Fruit fly (Drosophila melanogaster): ENCODE measurements around the gene brwl.
A peak's percentile ranks its signal among the peaks of the same experiment; 100 is the strongest.

The brwl gene

dm6 chr2L:9526518-9526917, 42.2 kb upstream of the brwl start:
- TF ChIP-seq Ets98B (GFP tag; IDR thresholded peaks at IDR 0.05): no peak

dm6 chr2L:9528215-9528614, 40.5 kb upstream of the brwl start, which contains the start of gene CG31883:
Gene CG31883, plus strand, starts transcription at chr2L:9528515.
- TF ChIP-seq Ets98B (GFP tag; IDR thresholded peaks at IDR 0.05): no peak

- TF ChIP-seq Pif1A (GFP tag; optimal IDR thresholded peaks at IDR 0.05) (no peak), fd96Ca (GFP tag; IDR thresholded peaks at IDR 0.05) (0 out of 3 replicates have a peak, but pooled peaks have one; percentile 27), CG13204 (GFP tag; optimal IDR thresholded peaks at IDR 0.05) (no peak), CG14655 (GFP tag; optimal IDR thresholded peaks at IDR 0.05) (peak; percentile 34), CG8301 (tag; optimal IDR thresholded peaks at IDR 0.05) (peak; percentile 6)
Observed at dm6 chr2L:9529858-9530378, 38.8 kb upstream of the brwl start.

- TF ChIP-seq D1 (tag; optimal IDR thresholded peaks at IDR 0.05): peak; percentile 86
- no peak for TF ChIP-seq CG12605 (GFP tag; IDR thresholded peaks at IDR 0.05)
Observed at dm6 chr2L:9539988-9540573, 28.6 kb upstream of the brwl start, which contains the start of gene CG17855. Gene CG17855, plus strand, starts transcription at chr2L:9540523.

dm6 chr2L:9542578-9542977, 26.1 kb upstream of the brwl start, which contains the start of gene Cpr30B:
Gene Cpr30B, plus strand, starts transcription at chr2L:9542878.
- TF ChIP-seq CG10348 (GFP tag; IDR thresholded peaks at IDR 0.05): no peak
- no peak for TF ChIP-seq CG34367 (tag; optimal IDR thresholded peaks at IDR 0.05)
- TF ChIP-seq CG8301 (tag; optimal IDR thresholded peaks at IDR 0.05): no peak
- TF ChIP-seq CG15710 (tag; optimal IDR thresholded peaks at IDR 0.05): no peak
- no peak for TF ChIP-seq CG12605 (GFP tag; IDR thresholded peaks at IDR 0.05)
- TF ChIP-seq CG14655 (GFP tag; optimal IDR thresholded peaks at IDR 0.05): no peak
- TF ChIP-seq D1 (tag; optimal IDR thresholded peaks at IDR 0.05): no peak
- no peak for TF ChIP-seq EcR (GFP tag; optimal IDR thresholded peaks at IDR 0.05)
- no peak for TF ChIP-seq Snoo (tag; optimal IDR thresholded peaks at IDR 0.05)
- TF ChIP-seq CG17806 (tag; optimal IDR thresholded peaks at IDR 0.05): no peak
- TF ChIP-seq Pif1B (GFP tag; optimal IDR thresholded peaks at IDR 0.05): no peak

- TF ChIP-seq CG10348 (GFP tag; IDR thresholded peaks at IDR 0.05) (no peak), CG8159 (tag; optimal IDR thresholded peaks at IDR 0.05) (no peak), Pif1B (GFP tag; optimal IDR thresholded peaks at IDR 0.05) (no peak), fd96Ca (GFP tag; IDR thresholded peaks at IDR 0.05) (no peak), CG17806 (tag; optimal IDR thresholded peaks at IDR 0.05) (no peak), CG34367 (tag; optimal IDR thresholded peaks at IDR 0.05) (no peak), CG12605 (GFP tag; IDR thresholded peaks at IDR 0.05) (no peak), CG4496 (GFP tag; IDR thresholded peaks at IDR 0.05) (no peak), Snoo (tag; optimal IDR thresholded peaks at IDR 0.05) (no peak), D1 (tag; optimal IDR thresholded peaks at IDR 0.05) (no peak), CG13204 (GFP tag; optimal IDR thresholded peaks at IDR 0.05) (no peak), rn (GFP tag; IDR thresholded peaks at IDR 0.05) (no peak), CG14655 (GFP tag; optimal IDR thresholded peaks at IDR 0.05) (no peak)
Observed at dm6 chr2L:9543871-9544270, 24.8 kb upstream of the brwl start, which contains the start of gene CG13113. Gene CG13113, plus strand, starts transcription at chr2L:9544171.

- no peak for TF ChIP-seq rn (GFP tag; IDR thresholded peaks at IDR 0.05)
- no peak for TF ChIP-seq Pif1B (GFP tag; optimal IDR thresholded peaks at IDR 0.05)
- TF ChIP-seq Snoo (tag; optimal IDR thresholded peaks at IDR 0.05): no peak
- TF ChIP-seq CG32121 (GFP tag; IDR thresholded peaks at IDR 0.05): no peak
- TF ChIP-seq CG8159 (tag; optimal IDR thresholded peaks at IDR 0.05): no peak
- no peak for TF ChIP-seq CG12605 (GFP tag; IDR thresholded peaks at IDR 0.05)
- TF ChIP-seq gl (tag; optimal IDR thresholded peaks at IDR 0.05): no peak
- no peak for TF ChIP-seq Ets98B (GFP tag; IDR thresholded peaks at IDR 0.05)
- no peak for TF ChIP-seq fd96Ca (GFP tag; IDR thresholded peaks at IDR 0.05)
- TF ChIP-seq CG13204 (GFP tag; optimal IDR thresholded peaks at IDR 0.05): no peak
- TF ChIP-seq CG9948 (tag; optimal IDR thresholded peaks at IDR 0.05): no peak
- TF ChIP-seq CG8301 (tag; optimal IDR thresholded peaks at IDR 0.05): no peak
- TF ChIP-seq CG34367 (tag; optimal IDR thresholded peaks at IDR 0.05): no peak
- TF ChIP-seq Pif1A (GFP tag; optimal IDR thresholded peaks at IDR 0.05): no peak
- no peak for TF ChIP-seq CG15710 (tag; optimal IDR thresholded peaks at IDR 0.05)
- TF ChIP-seq CG4496 (GFP tag; IDR thresholded peaks at IDR 0.05): no peak
- no peak for TF ChIP-seq CG14655 (GFP tag; optimal IDR thresholded peaks at IDR 0.05)
- no peak for TF ChIP-seq EcR (GFP tag; optimal IDR thresholded peaks at IDR 0.05)
Observed at dm6 chr2L:9545511-9545910, 23.2 kb upstream of the brwl start, which contains the start of gene CG13114. Gene CG13114, plus strand, starts transcription at chr2L:9545811.

All from whole organism, pupa.